In genomic region chrX:4113698-4114216, dm6 we compare ENCODE assay signal across 1 fruit fly cellular context.
A peak's percentile ranks its signal among the peaks of the same experiment; 100 is the strongest.
TF ChIP-seq lines count a peak whose summit lies in the region.

dgt4 (plus strand) TSS chrX:4113701.
Nsun2 (minus strand) TSS chrX:4113734.

TF ChIP-seq in whole organism, embryonic, 481 proteins besides CTCF, POLR2A, EP300 and RAD21 (continued from another document and continues in another):
- TF ChIP-seq lab (GFP tag; optimal IDR thresholded peaks at IDR 0.05; lab: Kevin White, UChicago) (no peak), slbo (GFP tag; IDR thresholded peaks at IDR 0.05; lab: Robert Waterston, UW) (peak; percentile 33; the same call in 1 of the 2 replicates), sna (GFP tag; IDR thresholded peaks at IDR 0.05; lab: Robert Waterston, UW; ENCODE audit: partially characterized antibody) (no peak), Scr (GFP tag; IDR thresholded peaks at IDR 0.05; lab: Robert Waterston, UW; ENCODE audit: partially characterized antibody) (peak; percentile 66), Spps (tag; optimal IDR thresholded peaks at IDR 0.05; lab: Kevin White, UChicago) (no peak), dpn (GFP tag; optimal IDR thresholded peaks at IDR 0.05; lab: Kevin White, UChicago) (peak; percentile 0 to 7), GATAe (GFP tag; conservative IDR thresholded peaks at IDR 0.05; lab: Robert Waterston, UW) (no peak), CG1647 (GFP tag; optimal IDR thresholded peaks at IDR 0.05; lab: Kevin White, UChicago) (no peak), lola (GFP tag; optimal IDR thresholded peaks at IDR 0.05; lab: Kevin White, UChicago) (peak in 1 of 3 experiments; percentile 18), CG17385 (GFP tag; optimal IDR thresholded peaks at IDR 0.05; lab: Kevin White, UChicago) (no peak), stwl (tag; optimal IDR thresholded peaks at IDR 0.05; lab: Kevin White, UChicago) (no peak), kay (GFP tag; optimal IDR thresholded peaks at IDR 0.05; lab: Kevin White, UChicago) (peak; percentile 29), danr (GFP tag; IDR thresholded peaks at IDR 0.05; lab: Robert Waterston, UW) (no peak), seq (GFP tag; IDR thresholded peaks at IDR 0.05; lab: Robert Waterston, UW) (no peak), Jarid2 (GFP tag; optimal IDR thresholded peaks at IDR 0.05; lab: Kevin White, UChicago) (no peak), Med (GFP tag; lab: Kevin White, UChicago) (peak; percentile 64), Dp (GFP tag; optimal IDR thresholded peaks at IDR 0.05; lab: Kevin White, UChicago) (peak; percentile 49), NfI (GFP tag; optimal IDR thresholded peaks at IDR 0.05; lab: Kevin White, UChicago) (peak; percentile 5), fd96Cb (tag; optimal IDR thresholded peaks at IDR 0.05; lab: Kevin White, UChicago) (no peak), CG14965 (GFP tag; optimal IDR thresholded peaks at IDR 0.05; lab: Kevin White, UChicago; ENCODE audit: borderline replicate concordance) (no peak), Neu2 (GFP tag; optimal IDR thresholded peaks at IDR 0.05; lab: Kevin White, UChicago; ENCODE audit: borderline replicate concordance) (no peak), CG2202 (tag; optimal IDR thresholded peaks at IDR 0.05; lab: Kevin White, UChicago) (no peak), cad (GFP tag; optimal IDR thresholded peaks at IDR 0.05; lab: Kevin White, UChicago) (no peak), CG14710 (tag; optimal IDR thresholded peaks at IDR 0.05; lab: Kevin White, UChicago) (peak; percentile 40), CG15269 (tag; optimal IDR thresholded peaks at IDR 0.05; lab: Kevin White, UChicago) (no peak), CG2199 (GFP tag; IDR thresholded peaks at IDR 0.05; lab: Robert Waterston, UW) (no peak), jumu (GFP tag; optimal IDR thresholded peaks at IDR 0.05; lab: Kevin White, UChicago) (peak; percentile 24), BtbVII (GFP tag; optimal IDR thresholded peaks at IDR 0.05; lab: Kevin White, UChicago) (no peak), ara (GFP tag; IDR thresholded peaks at IDR 0.05; lab: Robert Waterston, UW) (no peak), Blimp-1 (GFP tag; optimal IDR thresholded peaks at IDR 0.05; lab: Kevin White, UChicago) (no peak), Ets65A (GFP tag; lab: Kevin White, UChicago) (peak; percentile 90), Fer2 (tag; optimal IDR thresholded peaks at IDR 0.05; lab: Kevin White, UChicago) (no peak), CG2712 (tag; optimal IDR thresholded peaks at IDR 0.05; lab: Kevin White, UChicago) (peak; percentile 15), Ptx1 (GFP tag; IDR thresholded peaks at IDR 0.05; lab: Robert Waterston, UW) (no peak), Dip2 (GFP tag; IDR thresholded peaks at IDR 0.05; lab: Robert Waterston, UW) (no peak), CG8290 (GFP tag; optimal IDR thresholded peaks at IDR 0.05; lab: Kevin White, UChicago) (no peak), CG8290 (tag; optimal IDR thresholded peaks at IDR 0.05; lab: Kevin White, UChicago) (no peak), Side (GFP tag; optimal IDR thresholded peaks at IDR 0.05; lab: Kevin White, UChicago) (no peak), CG5180 (GFP tag; optimal IDR thresholded peaks at IDR 0.05; lab: Kevin White, UChicago) (no peak), grn (GFP tag; optimal IDR thresholded peaks at IDR 0.05; lab: Kevin White, UChicago) (no peak), CG6654 (GFP tag; optimal IDR thresholded peaks at IDR 0.05; lab: Kevin White, UChicago) (no peak), sqz (GFP tag; optimal IDR thresholded peaks at IDR 0.05; lab: Kevin White, UChicago) (no peak), slou (GFP tag; optimal IDR thresholded peaks at IDR 0.05; lab: Kevin White, UChicago) (no peak), CG2678 (tag; optimal IDR thresholded peaks at IDR 0.05; lab: Kevin White, UChicago) (no peak), ap (GFP tag; IDR thresholded peaks at IDR 0.05; lab: Robert Waterston, UW) (no peak), unpg (GFP tag; optimal IDR thresholded peaks at IDR 0.05; lab: Kevin White, UChicago) (no peak), gsb (GFP tag; IDR thresholded peaks at IDR 0.05; lab: Robert Waterston, UW) (no peak), tin (GFP tag; optimal IDR thresholded peaks at IDR 0.05; lab: Kevin White, UChicago) (peak; percentile 4), nerfin-1 (tag; optimal IDR thresholded peaks at IDR 0.05; lab: Kevin White, UChicago) (no peak), cwo (GFP tag; optimal IDR thresholded peaks at IDR 0.05; lab: Kevin White, UChicago) (no peak), tap (tag; optimal IDR thresholded peaks at IDR 0.05; lab: Kevin White, UChicago) (no peak), ro (GFP tag; IDR thresholded peaks at IDR 0.05; lab: Robert Waterston, UW) (no peak), CG13894 (tag; optimal IDR thresholded peaks at IDR 0.05; lab: Kevin White, UChicago) (no peak), ranshi (GFP tag; IDR thresholded peaks at IDR 0.05; lab: Robert Waterston, UW) (no peak), CG6791 (GFP tag; IDR thresholded peaks at IDR 0.05; lab: Robert Waterston, UW; ENCODE audit: partially characterized antibody) (0 out of 3 replicates have a peak, but pooled peaks have one; percentile 50), Rx (GFP tag; IDR thresholded peaks at IDR 0.05; lab: Robert Waterston, UW) (no peak), z (GFP tag; IDR thresholded peaks at IDR 0.05; lab: Robert Waterston, UW) (no peak), TFAM (GFP tag; optimal IDR thresholded peaks at IDR 0.05; lab: Kevin White, UChicago) (no peak), fu2 (GFP tag; optimal IDR thresholded peaks at IDR 0.05; lab: Kevin White, UChicago) (no peak), chn (GFP tag; optimal IDR thresholded peaks at IDR 0.05; lab: Kevin White, UChicago) (no peak), NK7.1 (GFP tag; optimal IDR thresholded peaks at IDR 0.05; lab: Kevin White, UChicago) (no peak), Ada2b (GFP tag; IDR thresholded peaks at IDR 0.05; lab: Robert Waterston, UW) (no peak), ash1 (GFP tag; optimal IDR thresholded peaks at IDR 0.05; lab: Kevin White, UChicago) (no peak), tx (GFP tag; optimal IDR thresholded peaks at IDR 0.05; lab: Kevin White, UChicago) (no peak), CG14860 (GFP tag; IDR thresholded peaks at IDR 0.05; lab: Robert Waterston, UW; ENCODE audit: partially characterized antibody) (no peak; the same call in 2 of the 3 replicates), BEAF-32 (GFP tag; optimal IDR thresholded peaks at IDR 0.05; lab: Kevin White, UChicago) (peak; percentile 74), Trl (optimal IDR thresholded peaks at IDR 0.05; lab: Kevin White, UChicago) (no peak), Trl (GFP tag; optimal IDR thresholded peaks at IDR 0.05; lab: Kevin White, UChicago) (no peak), HLH4C (GFP tag; IDR thresholded peaks at IDR 0.05; lab: Robert Waterston, UW; ENCODE audit: partially characterized antibody) (0 out of 3 replicates have a peak, but pooled peaks have one; percentile 46), CG12236 (GFP tag; optimal IDR thresholded peaks at IDR 0.05; lab: Kevin White, UChicago) (no peak), org-1 (GFP tag; optimal IDR thresholded peaks at IDR 0.05; lab: Kevin White, UChicago) (no peak), CG12155 (GFP tag; optimal IDR thresholded peaks at IDR 0.05; lab: Kevin White, UChicago) (peak; percentile 28), Aef1 (GFP tag; IDR thresholded peaks at IDR 0.05; lab: Robert Waterston, UW) (no peak), corto (GFP tag; optimal IDR thresholded peaks at IDR 0.05; lab: Kevin White, UChicago) (no peak), B-H2 (GFP tag; optimal IDR thresholded peaks at IDR 0.05; lab: Kevin White, UChicago) (no peak), Sry-β (GFP tag; optimal IDR thresholded peaks at IDR 0.05; lab: Kevin White, UChicago) (peak; percentile 65), en (GFP tag; optimal IDR thresholded peaks at IDR 0.05; lab: Kevin White, UChicago) (no peak), abd-A (tag; optimal IDR thresholded peaks at IDR 0.05; lab: Kevin White, UChicago) (no peak), chif (GFP tag; optimal IDR thresholded peaks at IDR 0.05; lab: Kevin White, UChicago) (no peak), zfh2 (GFP tag; optimal IDR thresholded peaks at IDR 0.05; lab: Kevin White, UChicago) (no peak), kah (GFP tag; optimal IDR thresholded peaks at IDR 0.05; lab: Kevin White, UChicago) (no peak), CG18599 (GFP tag; optimal IDR thresholded peaks at IDR 0.05; lab: Kevin White, UChicago) (no peak), Doc2 (GFP tag; IDR thresholded peaks at IDR 0.05; lab: Robert Waterston, UW) (no peak), az2 (GFP tag; optimal IDR thresholded peaks at IDR 0.05; lab: Kevin White, UChicago) (no peak), tll (GFP tag; optimal IDR thresholded peaks at IDR 0.05; lab: Kevin White, UChicago) (no peak), CG4282 (GFP tag; optimal IDR thresholded peaks at IDR 0.05; lab: Kevin White, UChicago) (no peak), CG10274 (GFP tag; optimal IDR thresholded peaks at IDR 0.05; lab: Kevin White, UChicago) (no peak), CG13775 (GFP tag; optimal IDR thresholded peaks at IDR 0.05; lab: Kevin White, UChicago) (peak; percentile 49), CG14667 (GFP tag; IDR thresholded peaks at IDR 0.05; lab: Robert Waterston, UW) (no peak), lilli (GFP tag; optimal IDR thresholded peaks at IDR 0.05; lab: Kevin White, UChicago) (peak; percentile 36), CG12299 (tag; optimal IDR thresholded peaks at IDR 0.05; lab: Kevin White, UChicago) (no peak), CG9215 (GFP tag; IDR thresholded peaks at IDR 0.05; lab: Robert Waterston, UW) (no peak), CG12942 (GFP tag; optimal IDR thresholded peaks at IDR 0.05; lab: Kevin White, UChicago) (no peak), CG31388 (GFP tag; optimal IDR thresholded peaks at IDR 0.05; lab: Kevin White, UChicago) (no peak), ato (GFP tag; IDR thresholded peaks at IDR 0.05; lab: Robert Waterston, UW; ENCODE audit: partially characterized antibody) (no peak), phol (tag; optimal IDR thresholded peaks at IDR 0.05; lab: Kevin White, UChicago) (peak; percentile 25), bbx (GFP tag; IDR thresholded peaks at IDR 0.05; lab: Robert Waterston, UW; ENCODE audit: partially characterized antibody) (peak; percentile 37; the same call in 1 of the 2 replicates), ab (GFP tag; optimal IDR thresholded peaks at IDR 0.05; lab: Kevin White, UChicago) (no peak), CG8359 (GFP tag; optimal IDR thresholded peaks at IDR 0.05; lab: Kevin White, UChicago; ENCODE audit: borderline replicate concordance) (no peak), Fer3 (tag; optimal IDR thresholded peaks at IDR 0.05; lab: Kevin White, UChicago) (no peak), Sry-δ (GFP tag; optimal IDR thresholded peaks at IDR 0.05; lab: Kevin White, UChicago) (peak; percentile 65), CG10979 (tag; optimal IDR thresholded peaks at IDR 0.05; lab: Kevin White, UChicago) (no peak), CG9437 (GFP tag; optimal IDR thresholded peaks at IDR 0.05; lab: Kevin White, UChicago) (no peak), CG18476 (GFP tag; optimal IDR thresholded peaks at IDR 0.05; lab: Kevin White, UChicago) (no peak), CG10654 (GFP tag; optimal IDR thresholded peaks at IDR 0.05; lab: Kevin White, UChicago) (no peak), CG9797 (GFP tag; optimal IDR thresholded peaks at IDR 0.05; lab: Kevin White, UChicago) (no peak), dysf (GFP tag; IDR thresholded peaks at IDR 0.05; lab: Robert Waterston, UW) (no peak), CG12744 (GFP tag; optimal IDR thresholded peaks at IDR 0.05; lab: Kevin White, UChicago) (no peak), Sox100B (GFP tag; optimal IDR thresholded peaks at IDR 0.05; lab: Kevin White, UChicago) (no peak), Nf-YA (GFP tag; IDR thresholded peaks at IDR 0.05; lab: Robert Waterston, UW) (no peak), Eip74EF (GFP tag; optimal IDR thresholded peaks at IDR 0.05; lab: Kevin White, UChicago) (no peak), CG9817 (tag; optimal IDR thresholded peaks at IDR 0.05; lab: Kevin White, UChicago) (peak; percentile 8), Dek (tag; optimal IDR thresholded peaks at IDR 0.05; lab: Kevin White, UChicago) (no peak), dimm (GFP tag; IDR thresholded peaks at IDR 0.05; lab: Robert Waterston, UW) (no peak), CG10366 (GFP tag; IDR thresholded peaks at IDR 0.05; lab: Robert Waterston, UW) (no peak), stc (GFP tag; IDR thresholded peaks at IDR 0.05; lab: Robert Waterston, UW) (no peak), maf-S (GFP tag; optimal IDR thresholded peaks at IDR 0.05; lab: Kevin White, UChicago) (no peak), gt (GFP tag; IDR thresholded peaks at IDR 0.05; lab: Robert Waterston, UW) (no peak), CG11093 (GFP tag; IDR thresholded peaks at IDR 0.05; lab: Robert Waterston, UW) (no peak), CG8089 (GFP tag; optimal IDR thresholded peaks at IDR 0.05; lab: Kevin White, UChicago) (no peak), CG11456 (GFP tag; IDR thresholded peaks at IDR 0.05; lab: Robert Waterston, UW) (no peak), disco-r (GFP tag; optimal IDR thresholded peaks at IDR 0.05; lab: Kevin White, UChicago) (no peak), CG10431 (GFP tag; optimal IDR thresholded peaks at IDR 0.05; lab: Kevin White, UChicago) (no peak), CG7928 (GFP tag; optimal IDR thresholded peaks at IDR 0.05; lab: Kevin White, UChicago) (no peak), crc (GFP tag; optimal IDR thresholded peaks at IDR 0.05; lab: Kevin White, UChicago) (no peak), Dref (GFP tag; IDR thresholded peaks at IDR 0.05; lab: Robert Waterston, UW) (peak; percentile 64), CG3163 (GFP tag; optimal IDR thresholded peaks at IDR 0.05; lab: Kevin White, UChicago) (no peak), CG3065 (GFP tag; optimal IDR thresholded peaks at IDR 0.05; lab: Kevin White, UChicago) (no peak), Hsf (GFP tag; optimal IDR thresholded peaks at IDR 0.05; lab: Kevin White, UChicago) (peak; percentile 18), CG42726 (GFP tag; IDR thresholded peaks at IDR 0.05; lab: Robert Waterston, UW; ENCODE audit: partially characterized antibody) (no peak), CG1792 (GFP tag; optimal IDR thresholded peaks at IDR 0.05; lab: Kevin White, UChicago) (no peak), CG3407 (GFP tag; optimal IDR thresholded peaks at IDR 0.05; lab: Kevin White, UChicago) (no peak), CrebB (tag; optimal IDR thresholded peaks at IDR 0.05; lab: Kevin White, UChicago) (no peak), CG7357 (GFP tag; IDR thresholded peaks at IDR 0.05; lab: Robert Waterston, UW) (no peak), Antp (GFP tag; optimal IDR thresholded peaks at IDR 0.05; lab: Kevin White, UChicago) (peak; percentile 33), sd (tag; optimal IDR thresholded peaks at IDR 0.05; lab: Kevin White, UChicago) (no peak), Ssrp (tag; optimal IDR thresholded peaks at IDR 0.05; lab: Kevin White, UChicago) (no peak), Elba2 (GFP tag; optimal IDR thresholded peaks at IDR 0.05; lab: Kevin White, UChicago) (no peak)
